Worm (Caenorhabditis elegans): ENCODE data around the gene C18A11.4.

- no peak for TF ChIP-seq nhr-237 (tag; optimal IDR thresholded peaks at IDR 0.05)
- TF ChIP-seq mep-1 (tag; optimal IDR thresholded peaks at IDR 0.05), result peak; percentile 8
- TF ChIP-seq C04F5.9 (tag; optimal IDR thresholded peaks at IDR 0.05), result no peak
- TF ChIP-seq ceh-82 (tag; optimal IDR thresholded peaks at IDR 0.05), result peak in 1 of 3 experiments; percentile 7
- TF ChIP-seq ztf-11 (tag; optimal IDR thresholded peaks at IDR 0.05), result no peak
- TF ChIP-seq zag-1 (tag; optimal IDR thresholded peaks at IDR 0.05), result no peak
- peak; percentile 69 for TF ChIP-seq lin-14 (GFP tag; optimal IDR thresholded peaks at IDR 0.05)
- no peak for TF ChIP-seq aly-2 (tag; optimal IDR thresholded peaks at IDR 0.05)
- TF ChIP-seq hlh-17 (GFP tag; optimal IDR thresholded peaks at IDR 0.05; ENCODE audit: borderline replicate concordance), result no peak
- peak; percentile 88 for TF ChIP-seq fkh-8 (tag; optimal IDR thresholded peaks at IDR 0.05)
These were observed 44.6 kb downstream of the C18A11.4 start for ce11 chrX:8089916-8090315.

Measured in whole organism, L1 larva.